Fruit fly (Drosophila melanogaster) whole organism, wandering third instar larva: Measurements from ENCODE around the gene BORCS6.

ENCODE experiments used
- CG9705 ChIP-seq: fragments of 200-800 bp; sonication (Bioruptor generic); optimal IDR thresholded peaks from 2 replicates; lab custom pipeline; 2018; ENCODE audit warnings: missing biosample characterization, mild to moderate bottlenecking, missing genetic modification characterization
- Dif ChIP-seq: fragments of 200-275, 200-300 bp; sonication (Bioruptor generic); optimal IDR thresholded peaks from 2 replicates; lab custom pipeline; 2018; ENCODE audit warnings: missing biosample characterization, missing genetic modification characterization; ENCODE audit not compliant: partially characterized antibody
- HLH106 ChIP-seq: fragments of 200-800 bp; optimal IDR thresholded peaks from 3 replicates; lab custom pipeline; 2019; ENCODE audit warnings: missing biosample characterization, mild to moderate bottlenecking, missing genetic modification characterization, moderate library complexity
- Hnf4 ChIP-seq: fragments of 200-800 bp; sonication (Bioruptor generic); optimal IDR thresholded peaks from 2 replicates; lab custom pipeline; 2016; ENCODE audit warnings: missing biosample characterization, mild to moderate bottlenecking, missing genetic modification characterization
- Mio ChIP-seq: sonication (Bioruptor generic); optimal IDR thresholded peaks from 2 replicates; lab custom pipeline; 2016; ENCODE audit warnings: missing biosample characterization, missing genetic modification characterization
- Myc ChIP-seq: fragments of >200 bp; optimal IDR thresholded peaks from 2 replicates; lab custom pipeline; 2017
- N ChIP-seq: fragments of >200 bp; optimal IDR thresholded peaks from 2 replicates; lab custom pipeline; 2018; ENCODE audit warnings: missing biosample characterization, missing external identifiers, missing genetic modification characterization
- OdsH ChIP-seq: fragments of 200-800 bp; sonication (Bioruptor generic); optimal IDR thresholded peaks from 2 replicates; lab custom pipeline; 2016; ENCODE audit warnings: missing biosample characterization, mild to moderate bottlenecking, missing genetic modification characterization
- br ChIP-seq: fragments of 200-800 bp; sonication (Bioruptor generic); optimal IDR thresholded peaks from 2 replicates; lab custom pipeline; 2016; ENCODE audit warnings: missing biosample characterization, missing genetic modification characterization
- dl ChIP-seq, 2 experiments: fragments of 175-275, 200-275 bp in 1 of 2; fragments of 200-275 bp in 1 of 2; sonication (Bioruptor generic); optimal IDR thresholded peaks; lab custom pipeline; 2018; ENCODE audit warnings: mild to moderate bottlenecking in 2 of 2, missing biosample characterization in 2 of 2, missing genetic modification characterization in 2 of 2, moderate library complexity in 2 of 2; ENCODE audit not compliant: partially characterized antibody in 2 of 2, insufficient read depth in 1 of 2
- dmrt93B ChIP-seq: fragments of 200-800 bp; sonication (Bioruptor generic); optimal IDR thresholded peaks from 2 replicates; lab custom pipeline; 2018; ENCODE audit warnings: missing biosample characterization, mild to moderate bottlenecking, missing genetic modification characterization
- jim ChIP-seq: fragments of 175-275, 200-325 bp; sonication (Bioruptor generic); optimal IDR thresholded peaks from 2 replicates; lab custom pipeline; 2016; ENCODE audit warnings: missing biosample characterization, mild to moderate bottlenecking, missing genetic modification characterization
- lola ChIP-seq: fragments of >200 bp; optimal IDR thresholded peaks from 2 replicates; lab custom pipeline; 2017; ENCODE audit warnings: missing biosample characterization, missing genetic modification characterization
- pan ChIP-seq: fragments of >200 bp; optimal IDR thresholded peaks from 2 replicates; lab custom pipeline; 2017
- psq ChIP-seq: fragments of 200-800 bp; sonication (Bioruptor generic); optimal IDR thresholded peaks from 3 replicates; lab custom pipeline; 2017; ENCODE audit warnings: missing biosample characterization, mild to moderate bottlenecking, missing genetic modification characterization, moderate library complexity
- rgr ChIP-seq: fragments of 200-800 bp; sonication (Bioruptor generic); optimal IDR thresholded peaks from 3 replicates; lab custom pipeline; 2016; ENCODE audit warnings: missing biosample characterization, mild to moderate bottlenecking, missing genetic modification characterization
- sage ChIP-seq: fragments of 200-800 bp; sonication (Bioruptor generic); optimal IDR thresholded peaks from 2 replicates; lab custom pipeline; 2016; ENCODE audit warnings: missing biosample characterization, mild to moderate bottlenecking, missing genetic modification characterization
- tai ChIP-seq: sonication (Bioruptor generic); optimal IDR thresholded peaks from 2 replicates; lab custom pipeline; 2016; ENCODE audit warnings: missing biosample characterization, missing genetic modification characterization
- woc ChIP-seq: sonication (Bioruptor generic); optimal IDR thresholded peaks from 2 replicates; lab custom pipeline; 2016; ENCODE audit warnings: missing biosample characterization, mild to moderate bottlenecking, missing genetic modification characterization

BORCS6 gene

dm6 chr3L:589290-590281 lies 48.9 kb downstream of the BORCS6 start (continued):
- TF ChIP-seq rgr, result peak; percentile 55
- TF ChIP-seq Hnf4 (GFP tag; lab: Kevin White, UChicago), result no peak
- no peak for TF ChIP-seq Myc (lab: Kevin White, UChicago)
- TF ChIP-seq lola (GFP tag; lab: Kevin White, UChicago), result no peak
- no peak for TF ChIP-seq sage
- TF ChIP-seq pan (lab: Kevin White, UChicago), result no peak
- peak; percentile 0 for TF ChIP-seq OdsH (GFP tag; lab: Kevin White, UChicago)
- peak; percentile 63 for TF ChIP-seq HLH106 (tag; lab: Kevin White, UChicago)
- TF ChIP-seq jim (GFP tag; lab: Kevin White, UChicago), result no peak
- no peak for TF ChIP-seq Dif (GFP tag; lab: Kevin White, UChicago)
- no peak for TF ChIP-seq Mio (GFP tag; lab: Kevin White, UChicago)
- TF ChIP-seq dmrt93B (GFP tag; lab: Kevin White, UChicago), result peak; percentile 28
- TF ChIP-seq woc (GFP tag; lab: Kevin White, UChicago), result no peak
- TF ChIP-seq, all 38 proteins: peak for 13

- TF ChIP-seq N (GFP tag; lab: Kevin White, UChicago) (no peak), tai (GFP tag; lab: Kevin White, UChicago) (no peak), rgr (no peak), sage (no peak), br (GFP tag; lab: Kevin White, UChicago) (no peak), dl (GFP tag; optimal IDR thresholded peaks at IDR 0.05; lab: Kevin White, UChicago; ENCODE audit: insufficient read depth in 1 of 2, partially characterized antibody in 2 of 2) (no peak), psq (GFP tag; lab: Kevin White, UChicago) (no peak), CG9705 (GFP tag; lab: Kevin White, UChicago) (no peak)
- TF ChIP-seq, all 38 proteins: peak for 0
Measured at dm6 chr3L:591370-591769, 50.7 kb downstream of the BORCS6 start.
